Worm (Caenorhabditis elegans) whole organism, L4 larva: ENCODE measurements around the gene ncs-6.

ENCODE experiments used
- D1046.2 ChIP-seq: fragments of 200-800 bp; sonication (Bioruptor generic); IDR thresholded peaks from 2 replicates; pipeline ENCODE4 v1.3.6; 2022; ENCODE audit warnings: missing genetic modification characterization, missing compliant biosample characterization
- F26F4.8 ChIP-seq: fragments of 200-800 bp; sonication (Bioruptor generic); conservative IDR thresholded peaks from 2 replicates; pipeline ENCODE4 v1.3.6; 2022; ENCODE audit warnings: missing genetic modification characterization, missing compliant biosample characterization
- F37D6.2 ChIP-seq: sonication (generic microtip); optimal IDR thresholded peaks from 2 replicates; lab custom pipeline; 2016; ENCODE audit warnings: mild to moderate bottlenecking, missing genetic modification characterization, missing compliant biosample characterization
- F49E8.2 ChIP-seq: sonication (generic microtip); optimal IDR thresholded peaks from 2 replicates; lab custom pipeline; 2016; ENCODE audit warnings: missing compliant biosample characterization, mild to moderate bottlenecking, missing genetic modification characterization, borderline replicate concordance
- T20F7.1 ChIP-seq: fragments of 200-800 bp; sonication (Bioruptor generic); optimal IDR thresholded peaks from 2 replicates; lab custom pipeline; 2018; ENCODE audit warnings: mild to moderate bottlenecking, missing genetic modification characterization, missing compliant biosample characterization
- Y105C5A.15 ChIP-seq: fragments of 200-800 bp; sonication (Bioruptor generic); IDR thresholded peaks from 2 replicates; pipeline ENCODE4 v1.3.6; 2022; ENCODE audit warnings: missing genetic modification characterization, missing compliant biosample characterization
- Y48G9A.11 ChIP-seq: fragments of 200-800 bp; sonication (Bioruptor generic); IDR thresholded peaks from 2 replicates; pipeline ENCODE4 v1.3.6; 2022; ENCODE audit warnings: missing genetic modification reagents, missing genetic modification characterization, missing compliant biosample characterization
- ceh-32 ChIP-seq: sonication (generic microtip); optimal IDR thresholded peaks from 2 replicates; lab custom pipeline; 2016; ENCODE audit warnings: mild to moderate bottlenecking, missing genetic modification characterization, missing compliant biosample characterization; ENCODE audit not compliant: poor library complexity
- ceh-82 ChIP-seq: sonication (generic microtip); optimal IDR thresholded peaks from 2 replicates; lab custom pipeline; 2017; ENCODE audit warnings: missing biosample characterization, missing genetic modification characterization
- cey-2 ChIP-seq: sonication (generic microtip); optimal IDR thresholded peaks from 3 replicates; lab custom pipeline; 2017; ENCODE audit warnings: missing genetic modification characterization, mild to moderate bottlenecking, missing compliant biosample characterization, antibody characterized with exemption, borderline replicate concordance; ENCODE audit not compliant: insufficient read depth
- ctbp-1 ChIP-seq: fragments of 200-800 bp; sonication (Bioruptor generic); IDR thresholded peaks from 2 replicates; pipeline ENCODE4 v1.3.6; 2022; ENCODE audit warnings: missing genetic modification reagents, missing genetic modification characterization, missing compliant biosample characterization
- daf-16 ChIP-seq, 3 experiments: sonication (generic microtip); optimal IDR thresholded peaks; 2 replicates each; lab custom pipeline; 2016 to 2017; ENCODE audit warnings: missing genetic modification characterization in 3 of 3, missing genetic modification reagents in 3 of 3, mild to moderate bottlenecking in 2 of 3, missing compliant biosample characterization in 2 of 3, missing biosample characterization in 1 of 3, moderate library complexity in 1 of 3
- dmd-6 ChIP-seq: fragments of 200-800 bp; sonication (Bioruptor generic); IDR thresholded peaks from 2 replicates; pipeline ENCODE4 v1.3.6; 2022; ENCODE audit warnings: missing genetic modification reagents, missing genetic modification characterization, missing compliant biosample characterization
- dmd-8 ChIP-seq: fragments of 200-800 bp; sonication (Bioruptor generic); IDR thresholded peaks from 2 replicates; pipeline ENCODE4 v1.3.6; 2022; ENCODE audit warnings: missing genetic modification characterization, missing compliant biosample characterization
- dmd-9 ChIP-seq: fragments of 200-800 bp; sonication (Bioruptor generic); IDR thresholded peaks from 2 replicates; pipeline ENCODE4 v1.3.6; 2022; ENCODE audit warnings: missing genetic modification reagents, missing genetic modification characterization, missing compliant biosample characterization
- duxl-1 ChIP-seq: sonication (generic microtip); optimal IDR thresholded peaks from 2 replicates; lab custom pipeline; 2016; ENCODE audit warnings: mild to moderate bottlenecking, missing genetic modification characterization, moderate library complexity, missing compliant biosample characterization; ENCODE audit not compliant: poor library complexity
- dve-1 ChIP-seq: sonication (generic microtip); optimal IDR thresholded peaks from 2 replicates; lab custom pipeline; 2017; ENCODE audit warnings: antibody characterized with exemption, mild to moderate bottlenecking, missing genetic modification characterization, missing compliant biosample characterization; ENCODE audit not compliant: insufficient read depth
- fkh-10 ChIP-seq: fragments of 150-350 bp; optimal IDR thresholded peaks from 2 replicates; lab custom pipeline; 2014; ENCODE audit warnings: missing biosample characterization, missing genetic modification reagents, missing genetic modification characterization
- hif-1 ChIP-seq, 2 experiments: sonication (generic microtip); optimal IDR thresholded peaks; 2 replicates each; lab custom pipeline; 2016 to 2017; ENCODE audit warnings: missing compliant biosample characterization in 2 of 2, missing genetic modification characterization in 2 of 2, missing genetic modification reagents in 2 of 2, missing genotype in 2 of 2, mild to moderate bottlenecking in 1 of 2
- hlh-30 ChIP-seq: sonication (generic microtip); optimal IDR thresholded peaks from 2 replicates; lab custom pipeline; 2017; ENCODE audit warnings: antibody characterized with exemption, mild to moderate bottlenecking, missing genetic modification characterization, missing compliant biosample characterization; ENCODE audit not compliant: insufficient read depth
- hmg-1.1 ChIP-seq: fragments of 200-800 bp; sonication (Bioruptor generic); IDR thresholded peaks from 2 replicates; pipeline ENCODE4 v1.3.6; 2022; ENCODE audit warnings: missing genetic modification reagents, missing genetic modification characterization, missing compliant biosample characterization
- lin-15B ChIP-seq: fragments of 150-350 bp; sonication (generic microtip); optimal IDR thresholded peaks from 3 replicates; lab custom pipeline; 2014; ENCODE audit warnings: missing biosample characterization, missing genetic modification characterization
- lin-38 ChIP-seq: fragments of 200-800 bp; sonication (Bioruptor generic); IDR thresholded peaks from 2 replicates; pipeline ENCODE4 v1.3.6; 2022; ENCODE audit warnings: missing genetic modification reagents, missing genetic modification characterization, missing compliant biosample characterization
- lsy-2 ChIP-seq, 2 experiments: fragments of 150-350 bp in 1 of 2; sonication (generic microtip) in 1 of 2; optimal IDR thresholded peaks; 2 replicates each; lab custom pipeline; 2014 to 2017; ENCODE audit warnings: missing biosample characterization in 2 of 2, missing genetic modification characterization in 2 of 2
- madf-9 ChIP-seq: fragments of 200-800 bp; sonication (Bioruptor generic); conservative IDR thresholded peaks from 2 replicates; pipeline ENCODE4 v1.3.6; 2022; ENCODE audit warnings: missing genetic modification reagents, missing genetic modification characterization, missing compliant biosample characterization
- mdl-1 ChIP-seq, 2 experiments: fragments of 150-350 bp in 1 of 2; sonication (generic microtip) in 1 of 2; optimal IDR thresholded peaks; 2 replicates each; lab custom pipeline; 2014 to 2017; ENCODE audit warnings: missing biosample characterization in 2 of 2, missing genetic modification characterization in 2 of 2
- mdt-29 ChIP-seq: fragments of 200-800 bp; sonication (Bioruptor generic); IDR thresholded peaks from 2 replicates; pipeline ENCODE4 v1.3.6; 2022; ENCODE audit warnings: missing genetic modification reagents, missing genetic modification characterization, missing compliant biosample characterization
- mep-1 ChIP-seq: fragments of 150-350 bp; sonication (generic microtip); optimal IDR thresholded peaks from 3 replicates; lab custom pipeline; 2014; ENCODE audit warnings: missing biosample characterization, missing genetic modification characterization
- mes-2 ChIP-seq: sonication (generic microtip); optimal IDR thresholded peaks from 2 replicates; lab custom pipeline; 2016; ENCODE audit warnings: missing genotype, mild to moderate bottlenecking, missing genetic modification characterization, missing compliant biosample characterization; ENCODE audit not compliant: poor library complexity, severe bottlenecking
- nhr-28 ChIP-seq: fragments of 150-350 bp; optimal IDR thresholded peaks from 2 replicates; lab custom pipeline; 2014; ENCODE audit warnings: missing biosample characterization, missing genetic modification characterization
- nhr-41 ChIP-seq: fragments of 200-800 bp; sonication (Bioruptor generic); IDR thresholded peaks from 2 replicates; pipeline ENCODE4 v1.3.6; 2022; ENCODE audit warnings: missing genetic modification reagents, missing genetic modification characterization, missing compliant biosample characterization
- nhr-6 ChIP-seq: fragments of 150-350 bp; optimal IDR thresholded peaks from 2 replicates; lab custom pipeline; 2014; ENCODE audit warnings: missing biosample characterization, missing genetic modification characterization
- php-3 ChIP-seq: fragments of 200-800 bp; sonication (Bioruptor generic); IDR thresholded peaks from 2 replicates; pipeline ENCODE4 v1.3.6; 2022; ENCODE audit warnings: missing genetic modification reagents, missing genetic modification characterization, missing compliant biosample characterization
- pqm-1 ChIP-seq: sonication (generic microtip); optimal IDR thresholded peaks from 2 replicates; lab custom pipeline; 2017; ENCODE audit warnings: missing biosample characterization, missing genetic modification characterization
- rbr-2 ChIP-seq: sonication (generic microtip); optimal IDR thresholded peaks from 2 replicates; lab custom pipeline; 2016; ENCODE audit warnings: missing genotype, missing genetic modification characterization, missing compliant biosample characterization
- saeg-2 ChIP-seq: fragments of 200-800 bp; sonication (Bioruptor generic); IDR thresholded peaks from 2 replicates; pipeline ENCODE4 v1.3.6; 2022; ENCODE audit warnings: missing genetic modification reagents, missing genetic modification characterization, missing compliant biosample characterization
- skn-1 ChIP-seq: fragments of 150-350 bp; optimal IDR thresholded peaks from 2 replicates; lab custom pipeline; 2014; ENCODE audit warnings: missing biosample characterization, missing genetic modification characterization
- spr-3 ChIP-seq: fragments of 200-800 bp; sonication (Bioruptor generic); optimal IDR thresholded peaks from 2 replicates; lab custom pipeline; 2018; ENCODE audit warnings: mild to moderate bottlenecking, missing genetic modification characterization, missing compliant biosample characterization
- tra-1 ChIP-seq: fragments of 200-800 bp; sonication (Bioruptor generic); IDR thresholded peaks from 2 replicates; pipeline ENCODE4 v1.3.6; 2022; ENCODE audit warnings: missing genetic modification reagents, missing genetic modification characterization, missing compliant biosample characterization
- zag-1 ChIP-seq: fragments of 150-350 bp; optimal IDR thresholded peaks from 2 replicates; lab custom pipeline; 2014; ENCODE audit warnings: missing biosample characterization, missing genetic modification characterization
- zfp-3 ChIP-seq: fragments of 200-800 bp; sonication (Bioruptor generic); conservative IDR thresholded peaks from 2 replicates; pipeline ENCODE4 v1.3.6; 2022; ENCODE audit warnings: missing genetic modification reagents, missing genetic modification characterization, missing compliant biosample characterization
- zip-11 ChIP-seq: fragments of 200-800 bp; sonication (Bioruptor generic); IDR thresholded peaks from 2 replicates; pipeline ENCODE4 v1.3.6; 2022; ENCODE audit warnings: missing genetic modification characterization, missing compliant biosample characterization

Gene ncs-6

DNA sequence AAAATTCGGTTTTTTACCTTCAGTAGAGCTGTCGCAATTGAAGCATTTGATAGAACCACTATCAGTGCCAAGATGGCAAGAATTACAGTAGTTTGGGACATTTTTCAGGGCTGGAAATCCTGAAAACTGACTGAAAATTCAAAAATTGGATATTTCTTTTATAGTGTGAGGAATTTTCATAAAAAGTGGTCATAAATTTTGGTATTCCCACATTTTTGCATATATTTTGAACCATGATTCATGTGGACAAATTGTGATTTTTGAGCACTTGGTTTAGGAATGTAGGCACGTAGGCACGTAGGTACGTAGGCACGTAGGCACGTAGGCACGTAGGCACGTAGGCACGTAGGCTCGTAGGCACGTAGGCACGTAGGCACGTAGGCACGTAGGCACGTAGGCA, 16.1 kb downstream of the ncs-6 start, which contains the start of gene Y49F6B.19:
Y49F6B.19 (minus strand) TSS at position 101 of the 400 bp plus-strand sequence.
- TF ChIP-seq tra-1: 0 out of 2 replicates have a peak, but pooled peaks have one; percentile 19
- TF ChIP-seq mdl-1 (tag; optimal IDR thresholded peaks at IDR 0.05; lab: Kevin White, UChicago): no peak
- TF ChIP-seq, all 104 proteins: peak for 1

DNA sequence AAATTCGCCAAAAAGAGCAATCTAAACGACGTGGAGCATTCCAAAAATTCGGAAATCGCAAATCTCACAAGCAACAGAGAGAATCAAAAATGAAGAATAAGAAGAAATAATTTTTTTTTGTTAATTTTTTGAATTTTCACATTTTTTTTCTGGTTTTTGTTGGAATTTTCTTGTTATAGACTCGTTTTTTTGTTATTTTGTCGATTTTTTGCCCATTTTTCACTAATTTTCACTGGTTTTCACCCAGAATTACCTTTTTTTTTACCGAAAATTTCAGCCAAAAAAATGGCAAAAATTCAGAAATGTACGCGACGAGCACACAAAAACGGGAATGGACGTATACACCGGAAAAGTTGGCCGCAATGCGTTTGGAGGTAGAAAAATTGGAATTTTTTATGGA, 23.6 kb downstream of the ncs-6 start, which contains the start of gene cyh-1:
cyh-1 (plus strand) TSS at position 301 of the 400 bp plus-strand sequence.
- TF ChIP-seq lin-38 (GFP tag; lab: Robert Waterston, UW) (0 out of 2 replicates have a peak, but pooled peaks have one; percentile 15), pqm-1 (tag; lab: Kevin White, UChicago) (no peak), zip-11 (GFP tag; lab: Robert Waterston, UW) (no peak)

DNA sequence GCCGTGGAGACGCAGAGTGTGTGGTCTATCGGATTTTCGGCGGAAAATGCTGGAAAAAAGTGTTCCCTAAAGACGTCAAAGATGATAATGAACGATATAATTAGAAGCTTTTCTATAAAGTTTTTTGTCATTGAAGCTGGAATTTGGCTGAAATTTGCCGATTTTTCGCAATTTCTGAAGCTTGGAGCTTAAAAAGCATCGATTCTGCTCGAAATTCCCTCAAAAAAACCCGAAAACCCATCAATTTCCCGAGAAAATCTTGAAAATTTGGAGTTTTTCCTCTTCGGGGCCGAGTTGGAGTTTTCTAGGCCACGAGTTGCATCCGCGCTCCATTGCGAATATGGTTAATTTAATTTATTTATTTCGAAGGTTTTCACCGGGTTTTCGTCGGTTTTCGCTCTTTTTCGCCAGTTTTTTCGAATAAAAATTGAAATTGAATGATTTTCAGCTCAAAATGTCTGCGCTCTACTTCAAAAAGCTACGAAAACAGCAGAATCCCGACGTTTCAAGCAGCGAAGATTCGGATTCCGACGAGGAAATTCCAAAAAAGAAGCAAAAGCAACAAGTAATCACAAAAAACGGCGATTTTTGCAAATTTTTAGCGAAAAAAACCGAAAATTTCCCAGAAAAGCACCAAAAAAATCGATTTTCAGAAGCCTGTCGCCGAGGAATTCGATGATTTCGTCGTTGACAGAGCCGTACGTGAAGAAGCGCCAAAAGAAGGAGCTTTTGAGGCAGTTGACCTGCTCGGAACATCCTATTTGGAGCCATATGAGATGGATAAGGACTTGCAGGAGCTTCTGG, 25.6 kb downstream of the ncs-6 start, which contains the start of the genes col-71 and Y49F6B.2:
col-71 (minus strand) TSS at position 51 of the 804 bp plus-strand sequence.
Y49F6B.2 (plus strand) TSS at position 449 of the 804 bp plus-strand sequence.
- no peak for TF ChIP-seq Y105C5A.15 (GFP tag; lab: Robert Waterston, UW)
- peak; percentile 78 for TF ChIP-seq rbr-2 (tag; lab: Kevin White, UChicago)
- peak; percentile 45 for TF ChIP-seq nhr-6
- no peak for TF ChIP-seq nhr-41 (GFP tag; lab: Robert Waterston, UW)
- no peak for TF ChIP-seq saeg-2 (GFP tag; lab: Robert Waterston, UW)
- 0 out of 2 replicates have a peak, but pooled peaks have one; percentile 49 for TF ChIP-seq ctbp-1 (GFP tag; lab: Robert Waterston, UW)
- peak; percentile 67 for TF ChIP-seq duxl-1
- TF ChIP-seq daf-16 (GFP tag; optimal IDR thresholded peaks at IDR 0.05; lab: Kevin White, UChicago): no peak
- TF ChIP-seq daf-16 (tag; optimal IDR thresholded peaks at IDR 0.05; lab: Kevin White, UChicago): peak; percentile 12
- TF ChIP-seq Y48G9A.11 (GFP tag; lab: Robert Waterston, UW): peak; percentile 85
- TF ChIP-seq ceh-32 (tag; lab: Kevin White, UChicago): no peak
- peak; percentile 42; the same call in 1 of the 2 replicates for TF ChIP-seq zfp-3 (GFP tag; lab: Robert Waterston, UW)
- 0 out of 2 replicates have a peak, but pooled peaks have one; percentile 30 for TF ChIP-seq php-3 (GFP tag; lab: Robert Waterston, UW)
- 0 out of 2 replicates have a peak, but pooled peaks have one; percentile 36 for TF ChIP-seq hmg-1.1 (GFP tag; lab: Robert Waterston, UW)
- peak; percentile 22 for TF ChIP-seq hlh-30
- peak; percentile 99 for TF ChIP-seq mes-2
- TF ChIP-seq hif-1 (tag; optimal IDR thresholded peaks at IDR 0.05; lab: Kevin White, UChicago): peak in 1 of 2 experiments; percentile 86
- TF ChIP-seq D1046.2 (GFP tag; lab: Robert Waterston, UW): 0 out of 2 replicates have a peak, but pooled peaks have one; percentile 52
- no peak for TF ChIP-seq cey-2 (tag; lab: Kevin White, UChicago)
- peak; percentile 66 for TF ChIP-seq fkh-10 (GFP tag; lab: Kevin White, UChicago)
- TF ChIP-seq mdt-29 (GFP tag; lab: Robert Waterston, UW): no peak
- peak; percentile 66 for TF ChIP-seq dve-1 (tag; lab: Kevin White, UChicago)
- no peak for TF ChIP-seq spr-3
- TF ChIP-seq ceh-82 (tag; lab: Kevin White, UChicago): no peak
- peak; percentile 45 for TF ChIP-seq dmd-6 (GFP tag; lab: Robert Waterston, UW)
- TF ChIP-seq zag-1: no peak
- peak in 1 of 2 experiments; percentile 85 for TF ChIP-seq lsy-2 (tag; optimal IDR thresholded peaks at IDR 0.05; lab: Kevin White, UChicago)
- TF ChIP-seq F37D6.2 (tag; lab: Kevin White, UChicago): peak; percentile 65
- no peak for TF ChIP-seq dmd-8
- TF ChIP-seq madf-9 (GFP tag; lab: Robert Waterston, UW): peak; percentile 43; the same call in 1 of the 2 replicates
- TF ChIP-seq nhr-28 (tag; lab: Kevin White, UChicago): peak; percentile 19
- TF ChIP-seq F49E8.2 (tag; lab: Kevin White, UChicago): no peak
- TF ChIP-seq dmd-9: peak; percentile 64; the same call in 1 of the 2 replicates
- TF ChIP-seq F26F4.8 (GFP tag; lab: Robert Waterston, UW): no peak
- TF ChIP-seq mep-1 (tag; lab: Kevin White, UChicago): peak; percentile 65
- no peak for TF ChIP-seq T20F7.1 (GFP tag; lab: Kevin White, UChicago)
- TF ChIP-seq lin-15B: peak; percentile 40
- no peak for TF ChIP-seq skn-1 (tag; lab: Kevin White, UChicago)
- peak; percentile 98 for TF ChIP-seq lin-38 (GFP tag; lab: Robert Waterston, UW)
